Worm (Caenorhabditis elegans): ENCODE results near the gene nhr-236.

The nhr-236 gene

DNA sequence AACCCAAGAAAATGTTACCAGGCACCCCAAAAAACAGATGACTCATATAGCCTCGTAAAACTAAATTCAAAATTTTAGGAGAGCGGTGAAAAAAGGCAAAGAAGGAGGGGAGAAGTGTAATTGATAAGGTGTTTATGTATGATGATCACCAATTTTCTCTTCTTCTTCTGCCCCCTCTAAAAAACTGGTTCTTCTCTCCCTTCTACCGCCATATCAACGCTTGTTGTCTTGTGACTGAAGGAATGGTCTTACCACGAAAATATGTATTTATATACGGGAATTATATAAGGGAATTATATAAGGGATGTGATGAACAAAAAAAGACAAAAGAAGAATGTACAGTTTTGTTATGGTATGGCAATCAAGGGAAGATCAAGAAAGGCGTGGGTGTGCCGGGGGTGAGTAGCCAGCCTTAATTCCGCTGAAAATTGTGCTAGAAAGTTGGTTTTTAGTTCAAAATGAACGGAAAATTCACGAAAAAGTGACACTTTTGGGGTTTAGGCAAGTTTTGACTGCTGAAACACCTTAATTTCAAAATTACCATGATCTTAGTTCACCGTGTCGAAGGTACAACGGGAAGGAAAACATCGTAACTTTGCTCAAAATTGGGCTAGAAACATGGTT lies 48.0 kb downstream of the nhr-236 start:
- TF ChIP-seq dpl-1 (GFP tag; optimal IDR thresholded peaks at IDR 0.05) = peak; percentile 18 to 64 (median 38)
- TF ChIP-seq snpc-4 (tag; optimal IDR thresholded peaks at IDR 0.05) = no peak
- peak; percentile 82 for TF ChIP-seq nhr-85 (tag)
- TF ChIP-seq nhr-71 (tag; optimal IDR thresholded peaks at IDR 0.05) = peak; percentile 71
- TF ChIP-seq elt-3 (tag; optimal IDR thresholded peaks at IDR 0.05) = peak in 4 of 6 experiments; percentile 17 to 90 (median 80)
- TF ChIP-seq C16A3.4 (tag; optimal IDR thresholded peaks at IDR 0.05) = peak; percentile 20
- no peak for TF ChIP-seq nhr-76 (tag; optimal IDR thresholded peaks at IDR 0.05)
- TF ChIP-seq nhr-20 (tag; optimal IDR thresholded peaks at IDR 0.05) = peak; percentile 74
- TF ChIP-seq nhr-19 (GFP tag; conservative IDR thresholded peaks at IDR 0.05) = peak; percentile 33
- peak; percentile 63 for TF ChIP-seq tbx-2 (tag; optimal IDR thresholded peaks at IDR 0.05)
- TF ChIP-seq lin-14 (GFP tag; optimal IDR thresholded peaks at IDR 0.05) = peak; percentile 60
- peak; percentile 35 for TF ChIP-seq vab-15 (tag; optimal IDR thresholded peaks at IDR 0.05)
- no peak for TF ChIP-seq zip-4 (GFP tag; optimal IDR thresholded peaks at IDR 0.05)
- TF ChIP-seq ztf-4 (tag; optimal IDR thresholded peaks at IDR 0.05) = peak; percentile 49
- TF ChIP-seq jun-1 (tag; optimal IDR thresholded peaks at IDR 0.05) = no peak
- TF ChIP-seq blmp-1 (tag; optimal IDR thresholded peaks at IDR 0.05) = peak; percentile 78
- TF ChIP-seq nhr-47 (tag; optimal IDR thresholded peaks at IDR 0.05) = peak; percentile 32
- peak in 1 of 2 experiments; percentile 58 for TF ChIP-seq lsy-2 (tag; optimal IDR thresholded peaks at IDR 0.05)
- no peak for TF ChIP-seq hpl-2 (GFP tag; optimal IDR thresholded peaks at IDR 0.05)
- TF ChIP-seq skn-1 (tag; optimal IDR thresholded peaks at IDR 0.05) = peak; percentile 5
- TF ChIP-seq snu-23 (GFP tag; optimal IDR thresholded peaks at IDR 0.05) = peak; percentile 63
- peak; percentile 3 to 11 for TF ChIP-seq efl-1 (optimal IDR thresholded peaks at IDR 0.05)
- peak in 1 of 2 experiments; percentile 95 for TF ChIP-seq efl-1 (GFP tag; optimal IDR thresholded peaks at IDR 0.05 in 1 of 2)
- no peak for TF ChIP-seq F16B12.6 (tag; optimal IDR thresholded peaks at IDR 0.05)
- no peak for TF ChIP-seq egl-13 (tag; optimal IDR thresholded peaks at IDR 0.05)
- peak; percentile 78 for TF ChIP-seq nhr-90 (tag; optimal IDR thresholded peaks at IDR 0.05; ENCODE audit: poor library complexity)
- TF ChIP-seq elt-2 (tag; optimal IDR thresholded peaks at IDR 0.05) = peak; percentile 59
- TF ChIP-seq ztf-11 (tag; optimal IDR thresholded peaks at IDR 0.05) = no peak
- TF ChIP-seq lin-35 (GFP tag; optimal IDR thresholded peaks at IDR 0.05) = peak; percentile 7 to 82
- peak; percentile 82 for TF ChIP-seq grh-1 (GFP tag; IDR thresholded peaks at IDR 0.05)
- TF ChIP-seq mep-1 (tag; optimal IDR thresholded peaks at IDR 0.05) = peak; percentile 23
- TF ChIP-seq ama-1 (optimal IDR thresholded peaks at IDR 0.05) = peak; percentile 62
- no peak for TF ChIP-seq aha-1 (tag; optimal IDR thresholded peaks at IDR 0.05)
